Fruit fly (Drosophila melanogaster) Kc167 (cell line): ENCODE measurements around the gene CG10274.

Experiments used
- Myc ChIP-seq: fragments of >200 bp; optimal IDR thresholded peaks from 2 replicates; lab custom pipeline; 2017; ENCODE audit warnings: missing external identifiers
- Sin3A ChIP-seq: fragments of >200 bp; optimal IDR thresholded peaks from 2 replicates; lab custom pipeline; 2018; ENCODE audit warnings: missing external identifiers
- h ChIP-seq: fragments of >200 bp; optimal IDR thresholded peaks from 3 replicates; lab custom pipeline; 2018; ENCODE audit warnings: missing external identifiers
- insv ChIP-seq: fragments of >200 bp; optimal IDR thresholded peaks from 3 replicates; lab custom pipeline; 2018; ENCODE audit warnings: missing external identifiers
- psq ChIP-seq: fragments of >200 bp; optimal IDR thresholded peaks from 2 replicates; lab custom pipeline; 2017; ENCODE audit warnings: missing external identifiers
- ttk ChIP-seq: sonication (Bioruptor generic); optimal IDR thresholded peaks from 2 replicates; lab custom pipeline; 2017; ENCODE audit warnings: missing external identifiers

- no peak for TF ChIP-seq Myc (lab: Kevin White, UChicago)
- no peak for TF ChIP-seq h
- no peak for TF ChIP-seq Sin3A (lab: Kevin White, UChicago)
- TF ChIP-seq ttk (lab: Kevin White, UChicago): no peak
- TF ChIP-seq psq: no peak
- no peak for TF ChIP-seq insv (lab: Kevin White, UChicago)
Observed at dm6 chr3L:6130944-6131343, 50.7 kb downstream of the CG10274 start, which contains the start of gene Lcp65Ag3.
